Fruit fly (Drosophila melanogaster) Kc167 (cell line): ENCODE measurements around the gene CG44476.

ENCODE experiments used
- h ChIP-seq: fragments of >200 bp; optimal IDR thresholded peaks from 3 replicates; lab custom pipeline; 2018; ENCODE audit warnings: missing external identifiers
- insv ChIP-seq: fragments of >200 bp; optimal IDR thresholded peaks from 3 replicates; lab custom pipeline; 2018; ENCODE audit warnings: missing external identifiers
- ttk ChIP-seq: sonication (Bioruptor generic); optimal IDR thresholded peaks from 2 replicates; lab custom pipeline; 2017; ENCODE audit warnings: missing external identifiers

DNA sequence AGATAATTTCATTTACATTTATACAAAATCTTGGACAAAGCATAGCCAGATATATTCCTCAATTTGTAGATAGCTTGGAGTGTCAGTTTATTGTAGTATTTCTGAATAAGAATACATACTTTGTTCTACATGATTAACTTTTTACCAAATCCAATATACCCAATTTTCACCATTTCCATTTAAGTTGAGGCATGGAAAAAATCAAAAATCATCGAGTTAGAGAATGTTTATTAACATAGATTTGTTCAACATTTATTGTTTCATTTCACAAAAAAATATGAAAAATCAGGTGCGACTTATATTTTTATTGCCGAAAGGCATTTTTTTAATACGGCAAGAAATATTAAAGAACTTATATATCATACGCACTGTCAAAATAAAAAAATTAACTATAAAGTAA is 12.7 kb upstream of the CG44476 start, which contains the start of gene Grl36b:
- no peak for TF ChIP-seq ttk (lab: Kevin White, UChicago)
- no peak for TF ChIP-seq h (lab: Kevin White, UChicago)
- TF ChIP-seq insv (lab: Kevin White, UChicago), result no peak
